Fruit fly (Drosophila melanogaster) S2 (cell line): ENCODE data around the gene CG10352.

Experiments
- CG8478 ChIP-seq: fragments of >200 bp; optimal IDR thresholded peaks from 2 replicates; lab custom pipeline; 2018
- CTCF ChIP-seq, 2 experiments: fragments of >200 bp; optimal IDR thresholded peaks; 2 replicates each; lab custom pipeline; 2018

CG10352 gene

DNA sequence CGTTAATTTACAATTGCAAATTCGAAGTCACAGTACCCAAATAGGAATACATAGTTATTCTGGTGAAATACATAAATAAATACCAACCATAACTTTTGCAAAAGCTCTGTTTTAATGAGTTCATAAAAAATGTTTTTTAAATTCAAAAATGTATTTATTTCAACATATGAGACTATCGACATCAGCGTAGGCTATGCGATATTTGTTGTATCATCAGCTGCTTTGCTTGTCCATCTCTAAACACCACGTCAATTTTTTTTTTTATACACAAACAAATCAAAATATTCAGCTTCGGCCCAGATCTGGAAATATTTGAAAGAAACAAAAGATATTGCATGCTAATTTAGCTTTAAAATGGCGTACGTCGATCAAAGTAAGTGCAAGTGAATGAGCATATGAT lies 11.2 kb upstream of the CG10352 start, which contains the start of gene CG1840:
Gene CG1840 (plus strand): TSS at position 211 of the 400 bp plus-strand sequence.
- TF ChIP-seq CG8478 = no peak
- no peak for TF ChIP-seq CTCF (optimal IDR thresholded peaks at IDR 0.05; lab: Kevin White, UChicago)

DNA sequence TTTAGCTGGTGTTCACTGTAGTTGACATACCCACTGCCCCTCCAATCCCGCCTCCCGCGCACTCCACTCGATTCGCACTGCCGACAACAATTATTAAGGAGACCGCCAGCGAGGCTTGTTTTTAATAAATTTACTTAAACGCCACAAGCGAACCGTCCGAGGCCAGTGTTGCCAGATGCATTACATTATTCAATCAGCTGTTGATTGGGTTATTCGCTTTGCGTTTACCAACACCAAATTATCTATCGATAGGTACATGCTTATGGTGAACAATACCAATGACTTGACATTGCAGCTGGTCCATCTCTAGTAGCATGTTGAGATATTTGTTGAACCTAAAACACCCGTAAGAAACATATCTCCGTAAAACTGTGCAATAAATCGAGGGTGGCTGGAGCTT lies 10.0 kb upstream of the CG10352 start, which contains the start of the genes CG10353 and SelG:
Gene CG10353 (minus strand): TSS at position 187 of the 400 bp plus-strand sequence.
Gene SelG (plus strand): TSS at position 309 of the 400 bp plus-strand sequence.
- TF ChIP-seq CTCF (optimal IDR thresholded peaks at IDR 0.05; lab: Kevin White, UChicago) = peak; percentile 19
- TF ChIP-seq CG8478 = no peak

DNA sequence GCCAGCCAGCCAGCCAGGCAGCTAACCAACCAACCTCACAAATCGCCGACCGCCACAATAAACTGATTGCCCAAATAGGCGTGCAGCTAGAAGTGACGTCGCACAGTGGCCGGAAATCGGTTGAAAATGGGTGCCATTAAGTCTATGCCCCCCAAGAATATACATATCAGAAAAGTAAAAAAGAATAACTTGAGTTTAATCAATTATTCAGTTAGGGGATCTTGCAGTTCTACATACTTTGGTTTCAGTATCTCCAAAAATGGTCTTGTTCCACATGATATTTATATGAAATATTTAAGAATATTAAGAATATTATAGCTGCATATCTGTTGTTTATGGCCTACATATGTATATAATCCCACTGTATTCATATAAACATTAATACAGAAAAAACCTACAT lies 8.4 kb upstream of the CG10352 start:
- TF ChIP-seq CTCF (optimal IDR thresholded peaks at IDR 0.05; lab: Kevin White, UChicago) (no peak), CG8478 (no peak)

DNA sequence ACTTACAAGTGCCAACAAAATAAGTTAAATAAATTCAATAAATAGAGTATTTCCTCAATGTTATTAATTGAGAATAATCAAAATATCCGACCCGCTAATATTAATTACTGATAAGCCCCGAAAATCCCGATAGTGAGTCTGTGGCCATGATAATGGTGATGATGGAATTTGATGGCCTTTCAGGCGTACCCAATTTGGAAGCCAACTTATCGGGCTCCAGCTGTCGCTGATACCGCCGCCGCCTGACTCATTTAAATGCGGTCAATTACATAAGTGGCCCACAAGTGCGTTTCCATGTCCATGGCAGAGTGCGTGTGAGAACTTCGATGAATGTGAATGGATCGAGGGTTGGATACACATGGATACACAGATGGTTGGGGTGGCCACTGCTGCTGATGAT lies 7.2 kb upstream of the CG10352 start:
- TF ChIP-seq CTCF (optimal IDR thresholded peaks at IDR 0.05; lab: Kevin White, UChicago) (no peak), CG8478 (no peak)

DNA sequence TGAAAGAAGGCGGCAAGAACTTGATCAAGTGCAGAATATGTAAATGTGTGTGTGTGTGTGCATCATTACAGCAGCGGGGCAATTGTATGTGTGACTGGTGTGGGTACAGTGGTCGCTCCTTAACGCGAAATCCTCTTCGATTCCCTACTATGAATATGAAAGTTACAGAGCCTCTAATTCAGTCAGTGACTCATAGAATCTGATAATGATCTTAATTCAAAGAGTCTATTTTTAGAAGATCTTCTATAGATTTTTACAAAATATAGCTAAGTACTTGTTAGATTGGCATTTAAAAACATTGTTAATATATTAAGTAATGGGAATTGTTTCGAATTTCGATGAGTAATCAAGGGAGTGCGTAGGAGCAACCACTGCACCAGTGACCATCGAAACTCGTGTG lies 5.5 kb upstream of the CG10352 start:
- no peak for TF ChIP-seq CTCF (optimal IDR thresholded peaks at IDR 0.05; lab: Kevin White, UChicago)
- TF ChIP-seq CG8478 = no peak

DNA sequence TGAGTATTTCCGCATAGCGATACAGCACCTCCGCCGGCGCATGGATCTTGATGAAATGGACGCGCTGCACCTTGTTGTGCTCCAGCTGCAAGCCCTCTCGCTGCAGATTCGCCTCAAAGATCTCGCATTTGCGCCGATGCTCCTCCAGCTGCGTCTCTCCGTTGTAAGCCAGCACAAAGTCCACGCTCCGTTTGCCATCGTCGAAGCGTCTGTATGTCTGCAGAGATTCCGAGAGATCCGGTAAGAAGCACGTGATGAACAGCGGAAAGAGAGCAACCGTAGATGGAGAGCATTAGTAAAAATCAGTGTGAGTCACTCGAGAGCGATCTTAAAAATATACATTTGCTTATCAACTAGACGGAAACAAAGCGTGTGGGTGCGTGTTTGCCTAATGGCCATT lies 4.7 kb upstream of the CG10352 start:
- TF ChIP-seq CTCF (optimal IDR thresholded peaks at IDR 0.05; lab: Kevin White, UChicago) (no peak), CG8478 (no peak)

DNA sequence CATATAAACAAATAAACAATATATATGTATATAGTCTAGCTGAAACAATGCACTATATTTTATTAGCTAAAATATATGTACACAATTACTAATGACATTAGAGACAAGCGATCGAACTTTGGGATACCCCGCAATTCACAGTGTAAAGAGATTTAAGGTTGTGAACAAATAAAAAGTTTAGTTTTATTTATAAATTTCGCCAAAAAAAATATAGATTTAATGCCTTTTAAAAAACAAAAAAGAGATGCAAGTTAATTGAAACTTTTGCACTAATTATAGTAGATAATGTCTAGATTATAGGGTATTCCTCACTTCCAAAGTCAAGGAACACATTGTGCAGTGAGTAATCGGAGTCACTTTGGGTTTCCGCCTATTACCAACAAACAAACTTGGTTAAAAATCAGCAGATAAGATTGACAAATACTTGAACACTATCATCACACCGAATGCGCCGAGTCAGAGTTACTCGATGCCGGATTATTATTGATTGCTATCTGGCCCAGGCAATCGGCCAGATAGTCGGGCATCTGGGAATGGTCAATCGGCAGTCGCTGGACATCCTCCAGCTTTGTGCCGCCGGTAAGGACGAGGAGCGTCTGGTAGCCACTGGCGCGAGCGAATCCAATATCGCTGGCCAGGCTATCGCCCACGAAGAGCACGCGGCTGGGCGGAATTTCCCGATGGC lies 1.7 kb downstream of the CG10352 start:
- TF ChIP-seq CG8478 (no peak), CTCF (optimal IDR thresholded peaks at IDR 0.05; lab: Kevin White, UChicago) (no peak)

DNA sequence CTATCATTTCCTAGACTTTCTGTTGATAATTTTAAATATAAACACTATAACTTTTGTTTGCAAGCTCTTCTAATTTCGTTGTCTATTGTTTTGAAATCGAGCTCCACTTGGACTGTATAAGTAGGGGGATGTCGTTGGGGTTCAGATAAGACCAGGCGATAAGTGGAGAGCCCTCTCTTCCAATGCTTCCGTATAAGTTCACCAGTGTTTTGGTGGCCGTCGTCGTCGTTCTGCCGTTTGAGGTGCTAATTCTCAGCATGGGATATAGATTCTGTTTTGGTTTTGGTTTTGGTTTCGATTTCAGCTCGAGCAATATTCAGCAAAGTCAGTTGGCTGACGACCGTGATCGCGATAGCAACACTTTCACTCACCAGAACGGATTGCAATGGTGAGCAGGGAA lies 3.9 kb downstream of the CG10352 start, which contains the start of gene CG15739:
Gene CG15739 (plus strand): TSS at position 204 of the 400 bp plus-strand sequence.
- TF ChIP-seq CG8478 (no peak), CTCF (optimal IDR thresholded peaks at IDR 0.05; lab: Kevin White, UChicago) (no peak)

DNA sequence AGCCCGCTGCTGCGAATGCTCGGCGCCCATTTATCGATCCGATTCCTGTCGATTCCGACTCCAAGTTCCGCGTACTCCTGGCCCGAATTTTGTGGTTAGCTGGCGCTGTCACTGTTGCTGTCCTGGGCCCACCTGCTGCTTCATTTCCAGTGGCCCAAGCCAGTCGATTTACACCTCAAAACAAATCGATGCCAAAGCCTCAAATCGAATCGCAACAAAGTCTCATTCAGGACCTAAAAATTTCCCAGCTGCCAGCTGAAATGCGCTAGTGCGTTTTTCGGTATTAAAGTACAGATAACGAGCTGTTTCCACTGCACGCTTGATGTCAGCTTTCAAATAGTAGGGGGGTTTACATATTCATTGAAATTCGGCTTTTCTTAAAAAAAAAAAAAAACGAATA lies 4.5 kb downstream of the CG10352 start, which contains the start of gene BORCS5:
Gene BORCS5 (minus strand): TSS at position 263 of the 400 bp plus-strand sequence.
- TF ChIP-seq CG8478 (no peak), CTCF (optimal IDR thresholded peaks at IDR 0.05; lab: Kevin White, UChicago) (no peak)

DNA sequence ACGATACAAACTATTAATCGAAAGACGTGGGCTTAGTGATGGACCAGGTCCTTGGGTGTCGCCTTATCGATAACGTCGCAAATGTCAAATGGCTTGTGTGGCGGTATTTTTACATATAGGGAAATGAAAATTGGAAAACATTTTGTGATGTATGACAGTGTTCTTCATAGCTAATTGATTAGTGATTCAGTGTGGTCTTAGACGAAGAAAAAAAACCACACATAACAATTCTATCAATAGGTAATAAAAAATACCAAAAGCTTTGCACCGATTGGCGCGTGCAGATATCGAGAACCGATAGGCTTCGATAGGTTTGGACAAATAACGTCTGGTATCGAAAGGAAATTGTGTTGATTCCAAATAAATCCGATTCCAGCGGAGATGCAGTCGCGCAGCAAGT lies 8.1 kb downstream of the CG10352 start, which contains the start of the genes Nrd1 and CG1847:
Gene Nrd1 (minus strand): TSS at position 28 of the 400 bp plus-strand sequence.
Gene CG1847 (plus strand): TSS at position 305 of the 400 bp plus-strand sequence.
- no peak for TF ChIP-seq CG8478
- no peak for TF ChIP-seq CTCF (optimal IDR thresholded peaks at IDR 0.05; lab: Kevin White, UChicago)

DNA sequence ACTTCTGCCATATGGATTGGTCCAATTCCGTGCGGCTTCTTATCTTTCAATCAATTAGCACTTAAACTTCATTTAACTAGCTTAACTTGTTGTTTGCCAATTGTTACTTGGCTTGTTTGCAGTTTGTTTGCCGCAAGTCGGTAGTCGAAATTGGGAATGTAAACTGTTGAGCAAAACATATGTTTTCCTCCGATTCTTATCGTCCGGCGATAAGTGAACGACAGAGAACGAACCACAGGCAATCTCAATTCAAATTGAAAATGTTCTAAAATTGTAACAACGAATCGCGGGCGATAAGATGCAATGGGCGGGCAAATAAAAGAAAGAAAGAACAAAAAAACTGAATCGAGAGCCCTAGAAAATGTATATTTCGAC lies 18.5 kb downstream of the CG10352 start:
- no peak for TF ChIP-seq CG8478
- TF ChIP-seq CTCF (optimal IDR thresholded peaks at IDR 0.05; lab: Kevin White, UChicago) = no peak

DNA sequence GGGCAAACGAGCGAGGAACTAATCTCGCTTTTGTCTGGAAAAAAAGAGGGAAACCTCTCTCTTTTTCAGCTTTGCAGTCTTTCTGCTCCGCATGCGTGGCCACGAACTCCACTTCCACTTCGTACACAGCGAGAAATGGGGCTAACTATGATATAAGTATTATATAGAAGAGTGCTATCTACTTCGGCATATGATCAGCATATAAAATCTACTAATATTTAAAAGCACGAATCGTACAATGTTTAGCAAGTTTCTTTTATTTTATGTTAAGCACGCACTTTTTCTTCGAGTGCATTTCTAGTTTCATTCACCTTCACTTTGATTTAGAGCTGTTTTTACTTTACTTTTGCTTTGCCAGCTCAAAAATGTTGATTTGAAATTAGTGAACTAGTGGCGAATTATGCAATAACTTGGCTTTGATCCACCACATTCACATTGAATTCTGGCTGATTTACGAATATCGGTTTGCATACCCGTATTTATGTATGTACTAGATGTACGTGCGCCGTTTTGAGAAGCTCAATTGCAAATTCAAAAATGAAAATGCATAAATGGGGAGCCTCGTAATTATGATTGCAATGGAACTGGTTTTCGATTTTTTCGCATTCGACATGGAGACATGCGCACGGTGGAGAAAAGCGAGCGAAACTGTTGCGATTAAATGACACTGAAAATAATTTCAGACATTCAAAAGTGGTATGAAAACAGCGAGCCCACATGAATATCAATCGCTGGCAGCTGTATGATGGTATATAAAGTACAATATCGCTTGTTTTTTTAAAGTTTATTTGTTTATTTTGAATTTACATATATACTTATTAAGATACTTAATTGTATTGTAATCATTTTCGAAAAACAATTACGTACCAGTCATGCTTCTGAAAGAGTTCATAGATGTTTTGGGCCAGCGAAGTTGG lies 19.2 kb downstream of the CG10352 start:
- TF ChIP-seq CTCF (optimal IDR thresholded peaks at IDR 0.05; lab: Kevin White, UChicago) (no peak), CG8478 (no peak)

DNA sequence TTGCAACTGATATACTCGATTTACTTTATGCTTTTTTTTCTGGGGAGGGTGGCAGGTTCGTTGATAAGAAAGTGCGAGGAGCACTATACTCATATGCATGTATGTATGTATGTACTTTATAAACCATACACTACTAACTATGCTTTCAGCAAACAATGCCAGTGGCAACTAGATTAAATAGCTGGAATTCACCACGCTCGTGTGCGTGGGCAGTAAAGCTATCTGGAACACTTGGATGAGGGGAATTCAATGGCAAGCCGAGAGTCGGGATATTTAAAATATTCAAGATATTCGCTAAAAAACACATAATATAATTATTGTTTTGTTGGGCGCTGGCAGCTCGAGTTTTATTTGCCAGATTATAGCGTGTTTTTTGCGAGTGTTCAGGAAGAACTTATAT lies 20.1 kb downstream of the CG10352 start:
- TF ChIP-seq CTCF (optimal IDR thresholded peaks at IDR 0.05; lab: Kevin White, UChicago) (no peak), CG8478 (no peak)

DNA sequence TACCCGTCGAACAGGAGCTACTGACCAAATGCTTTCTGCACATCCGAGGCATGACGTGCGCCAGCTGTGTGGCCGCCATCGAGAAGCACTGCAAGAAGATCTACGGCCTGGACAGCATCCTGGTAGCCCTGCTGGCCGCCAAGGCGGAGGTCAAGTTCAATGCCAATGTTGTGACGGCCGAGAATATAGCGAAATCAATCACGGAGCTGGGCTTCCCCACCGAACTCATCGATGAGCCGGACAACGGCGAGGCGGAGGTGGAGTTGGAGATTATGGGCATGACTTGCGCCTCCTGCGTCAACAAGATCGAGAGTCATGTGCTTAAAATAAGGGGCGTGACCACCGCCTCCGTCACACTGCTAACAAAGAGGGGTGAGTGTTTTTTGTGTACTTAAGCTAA lies 21.0 kb downstream of the CG10352 start:
- TF ChIP-seq CTCF (optimal IDR thresholded peaks at IDR 0.05; lab: Kevin White, UChicago) = no peak
- TF ChIP-seq CG8478 = no peak

DNA sequence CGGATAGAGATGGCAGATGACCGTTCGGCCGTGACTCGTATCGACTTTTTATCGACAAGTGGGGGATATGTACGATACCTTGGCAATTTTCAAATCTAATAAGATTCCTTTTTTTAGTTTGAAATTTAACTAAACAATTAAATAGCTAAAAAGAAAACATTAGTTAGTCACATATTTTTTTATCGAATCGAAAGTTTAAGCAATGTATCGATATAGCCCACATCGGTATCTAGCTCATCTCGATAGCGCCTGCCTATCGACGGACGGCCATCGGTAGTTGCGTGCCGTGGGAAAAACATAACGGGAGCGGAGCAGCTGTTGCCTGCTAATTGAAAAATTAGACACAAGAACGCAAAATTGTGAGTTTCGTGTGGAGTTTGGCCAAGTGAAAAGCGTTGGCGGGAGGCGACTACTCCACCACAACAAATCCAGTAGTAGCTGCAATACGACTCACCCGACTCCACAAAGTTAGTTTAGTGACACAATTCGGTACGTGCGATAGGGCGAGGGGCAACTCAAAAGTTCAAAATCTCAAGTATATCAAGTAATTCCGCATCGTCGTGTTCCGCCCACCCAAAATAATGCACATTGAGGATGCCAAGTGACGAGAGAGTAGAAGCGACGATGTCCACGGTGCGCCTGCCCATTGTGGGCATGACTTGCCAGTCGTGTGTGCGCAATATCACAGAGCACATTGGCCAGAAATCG lies 22.1 kb downstream of the CG10352 start, which contains the start of the genes CG10347 and ATP7:
Gene CG10347 (minus strand): TSS at position 174 of the 708 bp plus-strand sequence.
Gene ATP7 (plus strand): TSS at position 265 of the 708 bp plus-strand sequence.
- no peak for TF ChIP-seq CG8478
- no peak for TF ChIP-seq CTCF (optimal IDR thresholded peaks at IDR 0.05; lab: Kevin White, UChicago)
